Fruit fly (Drosophila melanogaster) whole organism, embryonic: ENCODE measurements around the gene Fife.

ENCODE experiments used
- Awh ChIP-seq: fragments of 200-800 bp; sonication (Bioruptor generic); IDR thresholded peaks from 2 replicates; pipeline ENCODE4, ENCODE4 v1.3.6; 2022; ENCODE audit warnings: missing biosample characterization, missing genetic modification characterization
- CG11696 ChIP-seq: fragments of 200-800 bp; sonication (Bioruptor generic); IDR thresholded peaks from 2 replicates; pipeline ENCODE4 v1.3.6; 2022; ENCODE audit warnings: missing biosample characterization, missing genetic modification characterization
- CG12299 ChIP-seq: fragments of 200-800 bp; sonication (Bioruptor generic); optimal IDR thresholded peaks from 2 replicates; lab custom pipeline; 2018; ENCODE audit warnings: missing biosample characterization, mild to moderate bottlenecking, missing genetic modification characterization
- CG12744 ChIP-seq: fragments of 200-800 bp; sonication (Bioruptor generic); optimal IDR thresholded peaks from 2 replicates; lab custom pipeline; 2016; ENCODE audit warnings: missing biosample characterization, missing genetic modification characterization
- CG12769 ChIP-seq: fragments of 200-800 bp; sonication (Bioruptor generic); optimal IDR thresholded peaks from 2 replicates; lab custom pipeline; 2019; ENCODE audit warnings: missing biosample characterization, mild to moderate bottlenecking, missing genetic modification characterization, moderate library complexity
- CG15073 ChIP-seq: fragments of 200-800 bp; sonication (Bioruptor generic); optimal IDR thresholded peaks from 2 replicates; lab custom pipeline; 2016; ENCODE audit warnings: missing biosample characterization, missing genetic modification characterization
- CG15601 ChIP-seq: fragments of 200-800 bp; sonication (Bioruptor generic); optimal IDR thresholded peaks from 3 replicates; lab custom pipeline; 2019; ENCODE audit warnings: missing biosample characterization, mild to moderate bottlenecking, missing genetic modification characterization, moderate library complexity
- CG1647 ChIP-seq: fragments of 200-800 bp; sonication (Bioruptor generic); optimal IDR thresholded peaks from 3 replicates; lab custom pipeline; 2016; ENCODE audit warnings: missing biosample characterization, missing genetic modification characterization
- CG17829 ChIP-seq: fragments of 200-800 bp; optimal IDR thresholded peaks from 2 replicates; lab custom pipeline; 2019; ENCODE audit warnings: missing biosample characterization, mild to moderate bottlenecking, missing genetic modification characterization, moderate library complexity
- CG2116 ChIP-seq: fragments of 200-800 bp; sonication (Bioruptor generic); optimal IDR thresholded peaks from 3 replicates; lab custom pipeline; 2018; ENCODE audit warnings: missing biosample characterization, mild to moderate bottlenecking, missing genetic modification characterization
- CG30020 ChIP-seq: fragments of 200-800 bp; optimal IDR thresholded peaks from 2 replicates; lab custom pipeline; 2019; ENCODE audit warnings: missing biosample characterization, mild to moderate bottlenecking, missing genetic modification characterization, moderate library complexity
- CG30403 ChIP-seq: fragments of 200-800 bp; sonication (Bioruptor generic); optimal IDR thresholded peaks from 3 replicates; lab custom pipeline; 2016; ENCODE audit warnings: missing biosample characterization, missing genetic modification characterization
- CG3163 ChIP-seq: fragments of 200-800 bp; sonication (Bioruptor generic); optimal IDR thresholded peaks from 3 replicates; lab custom pipeline; 2016; ENCODE audit warnings: missing biosample characterization, missing genetic modification characterization
- CG32767 ChIP-seq: fragments of 200-800 bp; sonication (Bioruptor generic); IDR thresholded peaks from 2 replicates; pipeline ENCODE4 v1.3.6; 2022; ENCODE audit warnings: missing biosample characterization, missing genetic modification characterization
- CG4707 ChIP-seq: fragments of 200-800 bp; sonication (Bioruptor generic); optimal IDR thresholded peaks from 2 replicates; lab custom pipeline; 2018; ENCODE audit warnings: missing biosample characterization, mild to moderate bottlenecking, missing genetic modification characterization, moderate library complexity
- CG6813 ChIP-seq: fragments of 200-800 bp; sonication (Bioruptor generic); optimal IDR thresholded peaks from 2 replicates; lab custom pipeline; 2017; ENCODE audit warnings: missing biosample characterization, missing genetic modification characterization, mild to moderate bottlenecking, moderate library complexity, missing genetic modification reagents
- CG7963 ChIP-seq: fragments of 200-800 bp; sonication (Bioruptor generic); IDR thresholded peaks from 3 replicates; pipeline ENCODE4 v1.3.6; 2022; ENCODE audit warnings: missing biosample characterization, missing genetic modification characterization; ENCODE audit not compliant: partially characterized antibody
- CG8359 ChIP-seq: fragments of 200-800 bp; sonication (Bioruptor generic); optimal IDR thresholded peaks from 2 replicates; lab custom pipeline; 2017; ENCODE audit warnings: missing biosample characterization, mild to moderate bottlenecking, missing genetic modification characterization, borderline replicate concordance
- CG8924 ChIP-seq: fragments of 200-800 bp; optimal IDR thresholded peaks from 3 replicates; lab custom pipeline; 2019; ENCODE audit warnings: missing biosample characterization, mild to moderate bottlenecking, missing genetic modification characterization, moderate library complexity
- CG9215 ChIP-seq: fragments of 200-800 bp; sonication (Bioruptor generic); IDR thresholded peaks from 2 replicates; pipeline ENCODE4 v1.3.6; 2022; ENCODE audit warnings: missing biosample characterization, missing genetic modification characterization
- CkIIα-i1 ChIP-seq: fragments of 200-800 bp; sonication (Bioruptor generic); IDR thresholded peaks from 2 replicates; pipeline ENCODE4 v1.3.6; 2022; ENCODE audit warnings: missing biosample characterization, missing genetic modification characterization
- D19B ChIP-seq: fragments of 200-800 bp; sonication (Bioruptor generic); optimal IDR thresholded peaks from 2 replicates; lab custom pipeline; 2017; ENCODE audit warnings: missing biosample characterization, mild to moderate bottlenecking, missing genetic modification characterization
- HLH4C ChIP-seq: fragments of 200-800 bp; sonication (Bioruptor generic); IDR thresholded peaks from 3 replicates; pipeline ENCODE4 v1.3.6; 2022; ENCODE audit warnings: missing biosample characterization, missing genetic modification characterization; ENCODE audit not compliant: partially characterized antibody
- Hmx ChIP-seq: fragments of 200-800 bp; sonication (Bioruptor generic); optimal IDR thresholded peaks from 2 replicates; lab custom pipeline; 2016; ENCODE audit warnings: missing biosample characterization, missing genetic modification characterization
- Hr51 ChIP-seq, 2 experiments: fragments of 200-800 bp; sonication (Bioruptor generic); optimal IDR thresholded peaks; 2 replicates in 1 of 2; 3 replicates in 1 of 2; lab custom pipeline; 2016 to 2018; ENCODE audit warnings: missing biosample characterization in 2 of 2, missing genetic modification characterization in 2 of 2, mild to moderate bottlenecking in 1 of 2, moderate library complexity in 1 of 2
- Hr78 ChIP-seq, 2 experiments: fragments of 200-800 bp in 1 of 2; fragments of >200 bp in 1 of 2; sonication (Bioruptor generic) in 1 of 2; optimal IDR thresholded peaks; 2 replicates each; lab custom pipeline; 2017 to 2019; ENCODE audit warnings: missing biosample characterization in 2 of 2, missing genetic modification characterization in 2 of 2, mild to moderate bottlenecking in 1 of 2, moderate library complexity in 1 of 2
- MESR4 ChIP-seq: fragments of 200-800 bp; sonication (Bioruptor generic); optimal IDR thresholded peaks from 2 replicates; lab custom pipeline; 2018; ENCODE audit warnings: missing biosample characterization, mild to moderate bottlenecking, missing genetic modification characterization, moderate library complexity
- Mad ChIP-seq: fragments of 200-800 bp; sonication (Bioruptor generic); optimal IDR thresholded peaks from 2 replicates; lab custom pipeline; 2016; ENCODE audit warnings: missing biosample characterization, missing genetic modification characterization
- Nf-YB ChIP-seq: fragments of 200-800 bp; sonication (Bioruptor generic); optimal IDR thresholded peaks from 3 replicates; lab custom pipeline; 2019; ENCODE audit warnings: missing biosample characterization, mild to moderate bottlenecking, missing genetic modification characterization, moderate library complexity
- Pdp1 ChIP-seq, 2 experiments: fragments of 200-800 bp; sonication (Bioruptor generic); optimal IDR thresholded peaks; 3 replicates each; lab custom pipeline; 2016; ENCODE audit warnings: missing biosample characterization in 2 of 2, missing genetic modification characterization in 2 of 2, mild to moderate bottlenecking in 1 of 2, moderate library complexity in 1 of 2
- aop ChIP-seq: fragments of 200-800 bp; sonication (Bioruptor generic); IDR thresholded peaks from 2 replicates; pipeline ENCODE4 v1.3.6; 2022; ENCODE audit warnings: missing biosample characterization, missing genetic modification characterization
- ara ChIP-seq: fragments of 200-800 bp; sonication (Bioruptor generic); IDR thresholded peaks from 2 replicates; pipeline ENCODE4 v1.3.6; 2022; ENCODE audit warnings: missing biosample characterization, missing genetic modification characterization
- ash1 ChIP-seq: fragments of 200-800 bp; sonication (Bioruptor generic); optimal IDR thresholded peaks from 2 replicates; lab custom pipeline; 2018; ENCODE audit warnings: missing biosample characterization, mild to moderate bottlenecking, missing genetic modification characterization
- bowl ChIP-seq: fragments of 200-800 bp; sonication (Bioruptor generic); IDR thresholded peaks from 2 replicates; pipeline ENCODE4 v1.3.6; 2022; ENCODE audit warnings: missing biosample characterization, missing genetic modification characterization
- croc ChIP-seq: fragments of 200-800 bp; sonication (Bioruptor generic); conservative IDR thresholded peaks from 3 replicates; pipeline ENCODE4 v1.3.6; 2022; ENCODE audit warnings: missing biosample characterization, missing genetic modification characterization
- dan ChIP-seq: fragments of 200-800 bp; sonication (Bioruptor generic); IDR thresholded peaks from 2 replicates; pipeline ENCODE4 v1.3.6; 2022; ENCODE audit warnings: missing biosample characterization, missing genetic modification characterization
- dmrt99B ChIP-seq: fragments of 200-800 bp; sonication (Bioruptor generic); optimal IDR thresholded peaks from 2 replicates; lab custom pipeline; 2018; ENCODE audit warnings: missing biosample characterization, mild to moderate bottlenecking, missing genetic modification characterization, moderate library complexity
- exex ChIP-seq: fragments of 200-800 bp; sonication (Bioruptor generic); optimal IDR thresholded peaks from 4 replicates; lab custom pipeline; 2018; ENCODE audit warnings: missing biosample characterization, mild to moderate bottlenecking, missing genetic modification characterization, moderate library complexity
- fd102C ChIP-seq: fragments of 200-800 bp; sonication (Bioruptor generic); optimal IDR thresholded peaks from 2 replicates; lab custom pipeline; 2018; ENCODE audit warnings: missing biosample characterization, mild to moderate bottlenecking, missing genetic modification characterization, moderate library complexity
- ind ChIP-seq: fragments of 200-800 bp; sonication (Bioruptor generic); optimal IDR thresholded peaks from 3 replicates; lab custom pipeline; 2016; ENCODE audit warnings: missing biosample characterization, missing genetic modification characterization
- ken ChIP-seq: fragments of 200-800 bp; sonication (Bioruptor generic); IDR thresholded peaks from 3 replicates; pipeline ENCODE4 v1.3.6; 2022; ENCODE audit warnings: missing biosample characterization, missing genetic modification characterization
- mam ChIP-seq: fragments of 200-800 bp; sonication (Bioruptor generic); optimal IDR thresholded peaks from 3 replicates; lab custom pipeline; 2016; ENCODE audit warnings: missing biosample characterization, missing genetic modification characterization
- oc ChIP-seq: fragments of 200-800 bp; sonication (Bioruptor generic); optimal IDR thresholded peaks from 2 replicates; lab custom pipeline; 2018; ENCODE audit warnings: missing biosample characterization, mild to moderate bottlenecking, missing genetic modification characterization, moderate library complexity
- psq ChIP-seq: fragments of 200-800 bp; sonication (Bioruptor generic); optimal IDR thresholded peaks from 2 replicates; lab custom pipeline; 2017; ENCODE audit warnings: missing biosample characterization, missing genetic modification characterization
- rib ChIP-seq: fragments of 200-800 bp; sonication (Bioruptor generic); IDR thresholded peaks from 2 replicates; pipeline ENCODE4 v1.3.6; 2022; ENCODE audit warnings: missing biosample characterization, missing genetic modification characterization
- sug ChIP-seq: fragments of 200-800 bp; optimal IDR thresholded peaks from 2 replicates; lab custom pipeline; 2019; ENCODE audit warnings: missing biosample characterization, mild to moderate bottlenecking, missing genetic modification characterization, moderate library complexity
- vvl ChIP-seq: fragments of 200-800 bp; sonication (Bioruptor generic); IDR thresholded peaks from 2 replicates; pipeline ENCODE4 v1.3.6; 2022; ENCODE audit warnings: missing biosample characterization, missing genetic modification characterization
- wdn ChIP-seq: fragments of 200-800 bp; sonication (Bioruptor generic); IDR thresholded peaks from 2 replicates; pipeline ENCODE4 v1.3.6; 2022; ENCODE audit warnings: missing biosample characterization, missing genetic modification characterization

Gene Fife

dm6 chr3L:2634929-2635799, 76.3 kb downstream of the Fife start (continued):
- TF ChIP-seq CG15073 (GFP tag; lab: Kevin White, UChicago): no peak
- TF ChIP-seq CG1647 (GFP tag; lab: Kevin White, UChicago): peak; percentile 61
- peak; percentile 99 for TF ChIP-seq psq (GFP tag; lab: Kevin White, UChicago)
- peak; percentile 84 for TF ChIP-seq CG7963 (GFP tag; lab: Robert Waterston, UW)
- peak; percentile 54 for TF ChIP-seq Nf-YB (GFP tag; lab: Kevin White, UChicago)
- TF ChIP-seq ind (GFP tag; lab: Kevin White, UChicago): peak; percentile 51
- peak; percentile 67 for TF ChIP-seq wdn (GFP tag; lab: Robert Waterston, UW)
- no peak for TF ChIP-seq Hr78 (GFP tag; optimal IDR thresholded peaks at IDR 0.05; lab: Kevin White, UChicago)
- TF ChIP-seq CG12769 (tag; lab: Kevin White, UChicago): peak; percentile 75
- peak; percentile 67 for TF ChIP-seq fd102C (GFP tag; lab: Kevin White, UChicago)
- TF ChIP-seq vvl (GFP tag; lab: Robert Waterston, UW): peak; percentile 96
- no peak for TF ChIP-seq Hmx (GFP tag; lab: Kevin White, UChicago)
- TF ChIP-seq bowl (GFP tag; lab: Robert Waterston, UW): no peak; the same call in 1 of the 2 replicates
- peak; percentile 50 for TF ChIP-seq D19B (GFP tag; lab: Kevin White, UChicago)
- peak; percentile 61 for TF ChIP-seq CG30020 (tag; lab: Kevin White, UChicago)
- peak; percentile 70 for TF ChIP-seq CG11696 (GFP tag; lab: Robert Waterston, UW)
- TF ChIP-seq CG12744: peak; percentile 60
- peak; percentile 94 for TF ChIP-seq rib (GFP tag; lab: Robert Waterston, UW)
- peak; percentile 42 for TF ChIP-seq MESR4
- TF ChIP-seq Hr51 (GFP tag; optimal IDR thresholded peaks at IDR 0.05; lab: Kevin White, UChicago): peak; percentile 72 to 79
- TF ChIP-seq CG8924 (tag; lab: Kevin White, UChicago): peak; percentile 47
- peak; percentile 6 for TF ChIP-seq oc (tag; lab: Kevin White, UChicago)
- peak; percentile 78 for TF ChIP-seq CG17829 (tag; lab: Kevin White, UChicago)
- peak; percentile 66 for TF ChIP-seq dmrt99B (tag; lab: Kevin White, UChicago)
- peak; percentile 73 for TF ChIP-seq CG15601 (tag; lab: Kevin White, UChicago)
- TF ChIP-seq CkIIα-i1 (GFP tag; lab: Robert Waterston, UW): no peak
- TF ChIP-seq aop (GFP tag; lab: Robert Waterston, UW): no peak
- peak; percentile 67 for TF ChIP-seq CG12299
- peak; percentile 78 for TF ChIP-seq sug (tag; lab: Kevin White, UChicago)
- peak; percentile 30 for TF ChIP-seq exex (tag; lab: Kevin White, UChicago)
- TF ChIP-seq Pdp1 (GFP tag; optimal IDR thresholded peaks at IDR 0.05; lab: Kevin White, UChicago): peak; percentile 79 to 84
- TF ChIP-seq CG9215: peak; percentile 39
- peak; percentile 61 for TF ChIP-seq CG3163 (GFP tag; lab: Kevin White, UChicago)
- peak; percentile 66 for TF ChIP-seq mam (GFP tag; lab: Kevin White, UChicago)
- TF ChIP-seq CG32767 (GFP tag; lab: Robert Waterston, UW): peak; percentile 85
- peak; percentile 53 for TF ChIP-seq CG4707
- TF ChIP-seq ken (GFP tag; lab: Robert Waterston, UW): peak; percentile 78; the same call in 2 of the 3 replicates
- TF ChIP-seq Awh: peak; percentile 78
- TF ChIP-seq Mad: peak; percentile 77
- peak; percentile 100 for TF ChIP-seq CG2116 (GFP tag; lab: Kevin White, UChicago)
- peak; percentile 75 for TF ChIP-seq ara (GFP tag; lab: Robert Waterston, UW)
- peak; percentile 24 for TF ChIP-seq CG8359 (GFP tag; lab: Kevin White, UChicago)
- peak; percentile 82 for TF ChIP-seq HLH4C (GFP tag; lab: Robert Waterston, UW)
- TF ChIP-seq ash1: peak; percentile 90
- peak; percentile 87 for TF ChIP-seq CG6813 (GFP tag; lab: Kevin White, UChicago)
- no peak for TF ChIP-seq dan (GFP tag; lab: Robert Waterston, UW)
- TF ChIP-seq croc (GFP tag; lab: Robert Waterston, UW): 0 out of 3 replicates have a peak, but pooled peaks have one; percentile 19
- TF ChIP-seq CG30403 (GFP tag; lab: Kevin White, UChicago): peak; percentile 73
